Worm (Caenorhabditis elegans): ENCODE results near the gene sax-3.

ce11 chrX:3429122-3429521, 36.6 kb downstream of the sax-3 start:
- TF ChIP-seq ztf-6 (GFP tag; IDR thresholded peaks at IDR 0.05), result no peak
- no peak for TF ChIP-seq somi-1 (GFP tag; optimal IDR thresholded peaks at IDR 0.05)

Measured in whole organism, young adult.